Fruit fly (Drosophila melanogaster) Kc167 (cell line): Measurements from ENCODE around the gene Abd-B.

ENCODE experiments used
- Myc ChIP-seq: fragments of >200 bp; optimal IDR thresholded peaks from 2 replicates; lab custom pipeline; 2017; ENCODE audit warnings: missing external identifiers
- Sin3A ChIP-seq: fragments of >200 bp; optimal IDR thresholded peaks from 2 replicates; lab custom pipeline; 2018; ENCODE audit warnings: missing external identifiers
- h ChIP-seq: fragments of >200 bp; optimal IDR thresholded peaks from 3 replicates; lab custom pipeline; 2018; ENCODE audit warnings: missing external identifiers
- insv ChIP-seq: fragments of >200 bp; optimal IDR thresholded peaks from 3 replicates; lab custom pipeline; 2018; ENCODE audit warnings: missing external identifiers
- psq ChIP-seq: fragments of >200 bp; optimal IDR thresholded peaks from 2 replicates; lab custom pipeline; 2017; ENCODE audit warnings: missing external identifiers
- ttk ChIP-seq: sonication (Bioruptor generic); optimal IDR thresholded peaks from 2 replicates; lab custom pipeline; 2017; ENCODE audit warnings: missing external identifiers

The Abd-B gene

dm6 chr3R:16980958-16981623 lies 9.1 kb upstream of the Abd-B start:
- TF ChIP-seq Sin3A (lab: Kevin White, UChicago) (no peak), psq (no peak), h (lab: Kevin White, UChicago) (no peak), Myc (no peak), insv (lab: Kevin White, UChicago) (no peak), ttk (lab: Kevin White, UChicago) (no peak)

- TF ChIP-seq Myc (no peak), insv (lab: Kevin White, UChicago) (no peak), Sin3A (lab: Kevin White, UChicago) (no peak), ttk (lab: Kevin White, UChicago) (no peak), psq (no peak), h (lab: Kevin White, UChicago) (no peak)
These were observed 5.8 kb upstream of the Abd-B start, which contains the start of gene Actn3 for dm6 chr3R:16977745-16978305. Actn3 (minus strand) TSS chr3R:16977795.

dm6 chr3R:16974904-16975303 lies 2.9 kb upstream of the Abd-B start, which contains the start of gene VhaM9.7-d:
VhaM9.7-d (plus strand) TSS chr3R:16975204.
- TF ChIP-seq insv (lab: Kevin White, UChicago) (no peak), psq (no peak), Sin3A (lab: Kevin White, UChicago) (no peak), Myc (no peak)

dm6 chr3R:16972575-16972974 lies 539 bp upstream of the Abd-B start:
- TF ChIP-seq ttk (lab: Kevin White, UChicago) (no peak), Myc (no peak), h (lab: Kevin White, UChicago) (no peak), psq (no peak), insv (lab: Kevin White, UChicago) (no peak), Sin3A (lab: Kevin White, UChicago) (no peak)

dm6 chr3R:16969361-16970355 lies 2.4 kb downstream of the Abd-B start:
- TF ChIP-seq insv (lab: Kevin White, UChicago) = no peak
- no peak for TF ChIP-seq Myc
- TF ChIP-seq ttk (lab: Kevin White, UChicago) = no peak
- TF ChIP-seq psq = no peak
- TF ChIP-seq Sin3A (lab: Kevin White, UChicago) = no peak
- no peak for TF ChIP-seq h (lab: Kevin White, UChicago)

- TF ChIP-seq Sin3A (lab: Kevin White, UChicago) = no peak
- no peak for TF ChIP-seq ttk (lab: Kevin White, UChicago)
- no peak for TF ChIP-seq h (lab: Kevin White, UChicago)
- TF ChIP-seq insv (lab: Kevin White, UChicago) = no peak
- no peak for TF ChIP-seq Myc
- no peak for TF ChIP-seq psq
These were observed 9.7 kb downstream of the Abd-B start for dm6 chr3R:16962303-16962702.

- TF ChIP-seq Sin3A (lab: Kevin White, UChicago) = no peak
- no peak for TF ChIP-seq ttk (lab: Kevin White, UChicago)
- TF ChIP-seq insv (lab: Kevin White, UChicago) = no peak
- no peak for TF ChIP-seq h (lab: Kevin White, UChicago)
- no peak for TF ChIP-seq psq
- no peak for TF ChIP-seq Myc
These were observed 11.8 kb downstream of the Abd-B start for dm6 chr3R:16960219-16960618.

- TF ChIP-seq h (lab: Kevin White, UChicago) (no peak), insv (lab: Kevin White, UChicago) (no peak), Myc (no peak), ttk (lab: Kevin White, UChicago) (no peak)
These were observed 14.1 kb downstream of the Abd-B start for dm6 chr3R:16957759-16958536.

- no peak for TF ChIP-seq insv (lab: Kevin White, UChicago)
- no peak for TF ChIP-seq Myc
- TF ChIP-seq ttk (lab: Kevin White, UChicago) = no peak
- no peak for TF ChIP-seq h (lab: Kevin White, UChicago)
- TF ChIP-seq psq = no peak
- TF ChIP-seq Sin3A (lab: Kevin White, UChicago) = no peak
These were observed 17.6 kb downstream of the Abd-B start for dm6 chr3R:16954423-16954822.

- TF ChIP-seq h (lab: Kevin White, UChicago) (no peak), Myc (no peak), Sin3A (lab: Kevin White, UChicago) (no peak), psq (no peak), insv (lab: Kevin White, UChicago) (no peak), ttk (lab: Kevin White, UChicago) (no peak)
These were observed 20.7 kb downstream of the Abd-B start for dm6 chr3R:16951374-16951773.

dm6 chr3R:16948667-16949066 lies 23.4 kb downstream of the Abd-B start:
- no peak for TF ChIP-seq ttk (lab: Kevin White, UChicago)
- no peak for TF ChIP-seq insv (lab: Kevin White, UChicago)
- no peak for TF ChIP-seq Myc
- no peak for TF ChIP-seq Sin3A (lab: Kevin White, UChicago)
- TF ChIP-seq psq = no peak
